Worm (Caenorhabditis elegans) whole organism, L2 larva: Measurements from ENCODE around the gene elo-9.

Experiments used
- R02D3.7 ChIP-seq: fragments of 150-350 bp; optimal IDR thresholded peaks from 2 replicates; lab custom pipeline; 2014; ENCODE audit warnings: missing biosample characterization, missing genetic modification characterization
- aly-2 ChIP-seq: fragments of 150-350 bp; optimal IDR thresholded peaks from 2 replicates; lab custom pipeline; 2014; ENCODE audit warnings: missing biosample characterization, missing genetic modification characterization
- egl-27 ChIP-seq: sonication (generic microtip); optimal IDR thresholded peaks from 3 replicates; lab custom pipeline; 2017; ENCODE audit warnings: missing biosample characterization, missing genetic modification reagents, missing genetic modification characterization
- elt-3 ChIP-seq: sonication (generic microtip); optimal IDR thresholded peaks from 2 replicates; lab custom pipeline; 2017; ENCODE audit warnings: missing biosample characterization, missing genetic modification characterization
- gmeb-1 ChIP-seq: fragments of 150-350 bp; optimal IDR thresholded peaks from 2 replicates; lab custom pipeline; 2014; ENCODE audit warnings: missing biosample characterization, missing genetic modification characterization
- lin-11 ChIP-seq: fragments of 150-350 bp; sonication (generic microtip); optimal IDR thresholded peaks from 2 replicates; lab custom pipeline; 2014; ENCODE audit warnings: missing biosample characterization, missing genetic modification characterization, inconsistent platforms, mixed read lengths
- lin-13 ChIP-seq: fragments of 150-350 bp; optimal IDR thresholded peaks from 2 replicates; lab custom pipeline; 2014; ENCODE audit warnings: missing biosample characterization, missing genetic modification reagents, missing genetic modification characterization
- nhr-11 ChIP-seq: fragments of 150-350 bp; optimal IDR thresholded peaks from 2 replicates; lab custom pipeline; 2014; ENCODE audit warnings: missing biosample characterization, missing genetic modification characterization
- nhr-12 ChIP-seq: fragments of 150-350 bp; optimal IDR thresholded peaks from 2 replicates; lab custom pipeline; 2014; ENCODE audit warnings: missing biosample characterization, missing genetic modification characterization
- snpc-4 ChIP-seq: fragments of 150-350 bp; optimal IDR thresholded peaks from 2 replicates; lab custom pipeline; 2014; ENCODE audit warnings: missing biosample characterization, missing genetic modification characterization
- unc-55 ChIP-seq: fragments of 150-350 bp; sonication (generic microtip); optimal IDR thresholded peaks from 3 replicates; lab custom pipeline; 2014; ENCODE audit warnings: missing biosample characterization, missing genetic modification reagents, missing genetic modification characterization
- zag-1 ChIP-seq: fragments of 150-350 bp; optimal IDR thresholded peaks from 2 replicates; lab custom pipeline; 2014; ENCODE audit warnings: missing biosample characterization, missing genetic modification characterization
- ztf-4 ChIP-seq: fragments of 150-350 bp; optimal IDR thresholded peaks from 2 replicates; lab custom pipeline; 2014; ENCODE audit warnings: missing biosample characterization, missing genetic modification characterization

- TF ChIP-seq nhr-12 (tag; lab: Kevin White, UChicago) (no peak), snpc-4 (tag; lab: Kevin White, UChicago) (no peak), nhr-11 (tag; lab: Kevin White, UChicago) (no peak), unc-55 (GFP tag; lab: Kevin White, UChicago) (no peak), zag-1 (tag; lab: Kevin White, UChicago) (no peak), lin-13 (GFP tag; lab: Kevin White, UChicago) (no peak), egl-27 (tag; lab: Kevin White, UChicago) (no peak), aly-2 (tag; lab: Kevin White, UChicago) (no peak), gmeb-1 (no peak), ztf-4 (tag; lab: Kevin White, UChicago) (no peak), R02D3.7 (tag; lab: Kevin White, UChicago) (no peak), elt-3 (no peak), lin-11 (tag; lab: Kevin White, UChicago) (no peak)
Measured at ce11 chrII:14967084-14967483, 3.2 kb upstream of the elo-9 start.
